Worm (Caenorhabditis elegans): ENCODE results near the gene W02D7.8.

ce11 chrV:8318135-8318534 lies 11.9 kb upstream of the W02D7.8 start, which contains the start of gene clec-219:
- TF ChIP-seq med-1 (GFP tag; optimal IDR thresholded peaks at IDR 0.05; ENCODE audit: insufficient read depth), result no peak
- no peak for TF ChIP-seq cog-1 (tag; optimal IDR thresholded peaks at IDR 0.05)
- no peak for TF ChIP-seq flt-1 (GFP tag; IDR thresholded peaks at IDR 0.05)
- TF ChIP-seq ztf-23 (GFP tag; IDR thresholded peaks at IDR 0.05), result no peak
- no peak for TF ChIP-seq klf-2 (GFP tag; conservative IDR thresholded peaks at IDR 0.05)
- TF ChIP-seq ref-1 (GFP tag; conservative IDR thresholded peaks at IDR 0.05), result no peak
- TF ChIP-seq T22C8.4 (GFP tag; IDR thresholded peaks at IDR 0.05), result no peak
- TF ChIP-seq ztf-29 (GFP tag; IDR thresholded peaks at IDR 0.05), result no peak
- no peak for TF ChIP-seq tab-1 (GFP tag; IDR thresholded peaks at IDR 0.05)

Measured in whole organism, midembryonic.